Worm (Caenorhabditis elegans): Measurements from ENCODE around the gene str-4.

DNA sequence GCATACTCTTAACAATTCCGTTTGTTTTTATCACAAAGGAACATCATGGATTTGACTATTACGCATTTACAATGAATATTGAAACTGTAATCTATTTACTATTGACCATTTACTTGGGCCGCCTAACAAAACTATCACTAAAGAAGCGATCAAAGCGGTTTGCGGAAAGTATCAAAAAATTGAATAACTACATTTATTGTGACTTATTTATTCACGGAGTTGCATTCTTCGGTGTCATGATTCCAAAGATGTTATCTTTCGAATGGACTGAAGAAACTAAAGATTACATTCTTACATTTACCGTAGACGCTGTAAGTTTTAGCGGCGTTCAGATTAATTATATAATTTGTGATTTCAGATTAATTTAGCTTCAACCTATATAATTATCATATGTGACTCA is 24.7 kb upstream of the str-4 start:
- no peak for TF ChIP-seq blmp-1 (tag; optimal IDR thresholded peaks at IDR 0.05)
- no peak for TF ChIP-seq pha-4 (tag; optimal IDR thresholded peaks at IDR 0.05)
- no peak for TF ChIP-seq unc-62 (GFP tag; optimal IDR thresholded peaks at IDR 0.05)
- no peak for TF ChIP-seq nhr-12 (tag; optimal IDR thresholded peaks at IDR 0.05)
- no peak for TF ChIP-seq nhr-76 (tag; optimal IDR thresholded peaks at IDR 0.05)
- TF ChIP-seq ztf-11 (tag; optimal IDR thresholded peaks at IDR 0.05) = no peak
